Worm (Caenorhabditis elegans): Measurements from ENCODE around the gene F26D10.13.
A peak's percentile ranks its signal among the peaks of the same experiment; 100 is the strongest.

Gene F26D10.13

DNA sequence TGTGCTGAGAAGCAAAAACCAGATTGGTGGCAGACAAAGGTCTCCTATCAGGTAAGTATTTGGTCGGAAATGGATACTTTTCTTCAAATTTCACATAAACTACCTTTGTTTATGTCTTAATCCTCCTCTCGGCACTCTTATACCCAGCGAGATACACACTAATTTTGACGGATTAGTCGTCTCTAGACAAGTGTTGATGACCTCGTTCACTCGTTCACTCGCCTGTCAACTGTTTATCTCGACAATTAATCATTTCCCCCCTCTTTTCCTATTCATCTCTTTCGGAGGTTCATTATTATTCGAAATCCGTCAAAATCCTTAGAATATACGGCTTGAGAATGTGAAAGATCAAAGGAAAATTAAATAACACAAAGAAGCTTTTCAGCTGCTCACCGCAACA lies 5.1 kb upstream of the F26D10.13 start:
- no peak for TF ChIP-seq C34F6.9 (tag; optimal IDR thresholded peaks at IDR 0.05)
- TF ChIP-seq ceh-16 (tag; optimal IDR thresholded peaks at IDR 0.05): peak; percentile 17

DNA sequence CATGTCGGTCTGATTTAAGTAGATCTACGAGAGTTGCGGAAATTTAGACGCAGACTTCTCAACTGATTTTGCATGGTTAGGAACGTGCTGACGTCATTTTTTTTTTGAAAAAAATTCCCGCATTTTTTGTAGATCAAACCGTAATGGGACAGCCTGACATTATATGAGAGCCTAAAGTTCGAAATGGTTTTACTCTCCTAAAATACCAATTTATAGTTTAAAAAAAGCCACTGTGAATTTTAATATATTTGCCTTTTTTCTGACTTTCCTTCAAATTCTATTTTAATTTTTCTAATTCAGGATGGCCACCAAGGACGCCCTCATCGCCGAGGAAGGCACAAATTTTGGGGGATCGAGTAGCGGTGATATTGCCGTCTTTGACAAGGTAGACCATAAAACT lies 4.4 kb upstream of the F26D10.13 start, which contains the start of gene atgp-1:
atgp-1 (plus strand) TSS at position 301 of the 400 bp plus-strand sequence.
- TF ChIP-seq unc-55 (GFP tag; optimal IDR thresholded peaks at IDR 0.05) (no peak), nhr-23 (tag; optimal IDR thresholded peaks at IDR 0.05) (no peak), gmeb-1 (tag; optimal IDR thresholded peaks at IDR 0.05) (no peak), ztf-4 (tag; optimal IDR thresholded peaks at IDR 0.05) (no peak), mbf-1 (tag; optimal IDR thresholded peaks at IDR 0.05) (no peak), R02D3.7 (tag; optimal IDR thresholded peaks at IDR 0.05) (no peak), nhr-11 (tag; optimal IDR thresholded peaks at IDR 0.05) (no peak), C34F6.9 (tag; optimal IDR thresholded peaks at IDR 0.05) (no peak), ceh-82 (tag; optimal IDR thresholded peaks at IDR 0.05) (no peak), alr-1 (tag; optimal IDR thresholded peaks at IDR 0.05) (no peak)

DNA sequence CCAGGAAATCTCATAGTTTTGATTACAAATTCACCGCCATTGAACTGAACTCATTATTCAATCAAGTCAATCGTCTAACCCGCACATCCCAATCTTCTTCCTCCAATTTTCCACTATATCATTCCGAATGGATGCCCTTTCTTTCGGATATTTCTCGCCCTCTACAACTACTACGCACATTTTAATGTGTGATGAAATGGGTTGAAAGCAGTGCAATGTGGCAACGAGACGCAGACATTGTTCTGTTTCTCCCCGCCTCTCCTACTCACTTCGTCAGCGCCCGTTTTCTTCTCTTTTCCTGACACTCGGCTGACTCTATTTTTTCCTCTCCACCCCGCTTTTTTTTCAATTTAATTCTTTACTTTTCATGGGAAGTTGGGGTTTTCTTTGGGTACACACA lies 4.0 kb upstream of the F26D10.13 start:
- TF ChIP-seq unc-55 (GFP tag; optimal IDR thresholded peaks at IDR 0.05) (peak; percentile 56), crh-2 (tag; optimal IDR thresholded peaks at IDR 0.05) (peak; percentile 80), mbf-1 (tag; optimal IDR thresholded peaks at IDR 0.05) (no peak), skn-1 (tag; optimal IDR thresholded peaks at IDR 0.05) (no peak), alr-1 (tag; optimal IDR thresholded peaks at IDR 0.05) (no peak), lsy-2 (tag; optimal IDR thresholded peaks at IDR 0.05) (peak in 1 of 2 experiments; percentile 51), egl-27 (tag; optimal IDR thresholded peaks at IDR 0.05) (no peak), zag-1 (tag; optimal IDR thresholded peaks at IDR 0.05) (peak; percentile 5), sem-4 (tag; optimal IDR thresholded peaks at IDR 0.05) (peak; percentile 65), nhr-11 (tag; optimal IDR thresholded peaks at IDR 0.05) (no peak), elt-1 (tag; optimal IDR thresholded peaks at IDR 0.05) (no peak), lin-13 (GFP tag; optimal IDR thresholded peaks at IDR 0.05) (peak; percentile 8), mab-5 (tag; optimal IDR thresholded peaks at IDR 0.05) (peak; percentile 62), sma-3 (GFP tag; optimal IDR thresholded peaks at IDR 0.05) (no peak), aly-2 (tag; optimal IDR thresholded peaks at IDR 0.05) (no peak), nhr-21 (tag; optimal IDR thresholded peaks at IDR 0.05) (no peak), F13H6.1 (tag; optimal IDR thresholded peaks at IDR 0.05) (peak; percentile 24), snpc-4 (tag; optimal IDR thresholded peaks at IDR 0.05) (peak; percentile 10), fos-1 (tag; optimal IDR thresholded peaks at IDR 0.05) (peak; percentile 62), nhr-129 (tag; optimal IDR thresholded peaks at IDR 0.05) (peak; percentile 87), C34F6.9 (tag; optimal IDR thresholded peaks at IDR 0.05) (peak; percentile 73), ama-1 (optimal IDR thresholded peaks at IDR 0.05) (peak; percentile 41), nhr-12 (tag; optimal IDR thresholded peaks at IDR 0.05) (no peak), mdl-1 (tag; optimal IDR thresholded peaks at IDR 0.05) (no peak), sma-9 (GFP tag; optimal IDR thresholded peaks at IDR 0.05) (peak; percentile 45), sma-9 (tag; optimal IDR thresholded peaks at IDR 0.05) (no peak)

DNA sequence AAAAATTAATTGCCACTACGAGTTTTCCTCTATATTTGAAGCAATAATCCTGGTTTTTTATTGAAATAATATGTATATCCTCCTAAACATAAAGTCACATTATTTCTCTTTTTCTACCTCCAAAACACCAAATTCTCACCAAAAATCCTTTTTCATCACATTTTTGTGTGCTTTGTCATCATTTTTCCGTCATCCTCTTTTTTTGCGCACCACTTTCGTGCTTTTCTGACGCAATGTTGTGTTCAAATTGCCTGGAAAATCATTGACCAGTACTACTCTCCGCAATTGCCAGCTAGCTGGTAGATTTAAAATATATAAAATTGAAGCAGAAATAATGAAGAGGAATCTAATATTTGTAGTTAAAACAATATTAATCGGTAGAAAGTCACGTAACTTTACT lies 3.5 kb upstream of the F26D10.13 start:
- TF ChIP-seq R02D3.7 (tag; optimal IDR thresholded peaks at IDR 0.05): no peak
- TF ChIP-seq ztf-11 (tag; optimal IDR thresholded peaks at IDR 0.05): no peak
- TF ChIP-seq ztf-1 (GFP tag; conservative IDR thresholded peaks at IDR 0.05): no peak
- TF ChIP-seq ceh-82 (tag; optimal IDR thresholded peaks at IDR 0.05): no peak
- TF ChIP-seq ceh-16 (tag; optimal IDR thresholded peaks at IDR 0.05): no peak
- TF ChIP-seq sem-4 (tag; optimal IDR thresholded peaks at IDR 0.05): no peak
- TF ChIP-seq unc-62 (GFP tag; optimal IDR thresholded peaks at IDR 0.05): no peak
- no peak for TF ChIP-seq fos-1 (tag; optimal IDR thresholded peaks at IDR 0.05)
- no peak for TF ChIP-seq Y55F3AM.14 (GFP tag; optimal IDR thresholded peaks at IDR 0.05)
- no peak for TF ChIP-seq nhr-25 (tag; optimal IDR thresholded peaks at IDR 0.05)
- TF ChIP-seq unc-39 (tag; optimal IDR thresholded peaks at IDR 0.05): no peak
- TF ChIP-seq alr-1 (tag; optimal IDR thresholded peaks at IDR 0.05): no peak
- no peak for TF ChIP-seq lin-13 (GFP tag; optimal IDR thresholded peaks at IDR 0.05)
